Fruit fly (Drosophila melanogaster) whole organism, embryonic: ENCODE results near the gene Snr1.

ENCODE experiments used
- B-H2 ChIP-seq: fragments of 200-800 bp; sonication (Bioruptor generic); optimal IDR thresholded peaks from 2 replicates; lab custom pipeline; 2018; ENCODE audit warnings: missing biosample characterization, mild to moderate bottlenecking, missing genetic modification characterization
- CG10321 ChIP-seq: fragments of 200-800 bp; sonication (Bioruptor generic); IDR thresholded peaks from 2 replicates; pipeline ENCODE4 v1.3.6; 2022; ENCODE audit warnings: missing biosample characterization, missing genetic modification characterization
- CG1233 ChIP-seq: fragments of 200-800 bp; sonication (Bioruptor generic); optimal IDR thresholded peaks from 4 replicates; lab custom pipeline; 2018; ENCODE audit warnings: missing biosample characterization, mild to moderate bottlenecking, missing genetic modification characterization
- CG12744 ChIP-seq: fragments of 200-800 bp; sonication (Bioruptor generic); optimal IDR thresholded peaks from 2 replicates; lab custom pipeline; 2016; ENCODE audit warnings: missing biosample characterization, missing genetic modification characterization
- CG13123 ChIP-seq: fragments of 200-800 bp; sonication (Bioruptor generic); optimal IDR thresholded peaks from 2 replicates; lab custom pipeline; 2016; ENCODE audit warnings: missing biosample characterization, missing genetic modification characterization
- CG13296 ChIP-seq: fragments of 200-800 bp; sonication (Bioruptor generic); optimal IDR thresholded peaks from 3 replicates; lab custom pipeline; 2018; ENCODE audit warnings: missing biosample characterization, mild to moderate bottlenecking, missing genetic modification characterization
- CG14710 ChIP-seq: fragments of 200-800 bp; sonication (Bioruptor generic); optimal IDR thresholded peaks from 3 replicates; lab custom pipeline; 2019; ENCODE audit warnings: missing biosample characterization, mild to moderate bottlenecking, missing genetic modification characterization, moderate library complexity
- CG14965 ChIP-seq: fragments of 200-800 bp; sonication (Bioruptor generic); optimal IDR thresholded peaks from 2 replicates; lab custom pipeline; 2016; ENCODE audit warnings: missing biosample characterization, missing genetic modification characterization, borderline replicate concordance
- CG1529 ChIP-seq: fragments of 200-800 bp; sonication (Bioruptor generic); optimal IDR thresholded peaks from 3 replicates; lab custom pipeline; 2018; ENCODE audit warnings: missing biosample characterization, missing genetic modification characterization
- CG1603 ChIP-seq: fragments of 200-800 bp; sonication (Bioruptor generic); optimal IDR thresholded peaks from 2 replicates; lab custom pipeline; 2019; ENCODE audit warnings: missing biosample characterization, mild to moderate bottlenecking, missing genetic modification characterization, moderate library complexity
- CG17802 ChIP-seq: fragments of 200-800 bp; sonication (Bioruptor generic); optimal IDR thresholded peaks from 2 replicates; lab custom pipeline; 2018; ENCODE audit warnings: missing biosample characterization, mild to moderate bottlenecking, missing genetic modification characterization, moderate library complexity
- CG1792 ChIP-seq: fragments of 200-800 bp; sonication (Bioruptor generic); optimal IDR thresholded peaks from 2 replicates; lab custom pipeline; 2016; ENCODE audit warnings: missing biosample characterization, missing genetic modification characterization
- CG1832 ChIP-seq: fragments of 200-800 bp; sonication (Bioruptor generic); optimal IDR thresholded peaks from 2 replicates; lab custom pipeline; 2017; ENCODE audit warnings: missing biosample characterization, mild to moderate bottlenecking, missing genetic modification characterization, inconsistent platforms
- CG2116 ChIP-seq: fragments of 200-800 bp; sonication (Bioruptor generic); optimal IDR thresholded peaks from 3 replicates; lab custom pipeline; 2018; ENCODE audit warnings: missing biosample characterization, mild to moderate bottlenecking, missing genetic modification characterization
- CG2129 ChIP-seq: fragments of 200-800 bp; sonication (Bioruptor generic); IDR thresholded peaks from 2 replicates; pipeline ENCODE4 v1.3.6; 2022; ENCODE audit warnings: missing biosample characterization, missing genetic modification characterization; ENCODE audit not compliant: partially characterized antibody
- CG31388 ChIP-seq: fragments of 200-800 bp; sonication (Bioruptor generic); optimal IDR thresholded peaks from 2 replicates; lab custom pipeline; 2016; ENCODE audit warnings: missing biosample characterization, missing genetic modification characterization
- CG3995 ChIP-seq: fragments of 200-800 bp; sonication (Bioruptor generic); optimal IDR thresholded peaks from 3 replicates; lab custom pipeline; 2016; ENCODE audit warnings: missing biosample characterization, missing genetic modification characterization
- CG4404 ChIP-seq: fragments of 200-800 bp; sonication (Bioruptor generic); IDR thresholded peaks from 2 replicates; pipeline ENCODE4 v1.3.6; 2022; ENCODE audit warnings: missing biosample characterization, missing genetic modification characterization
- CG4617 ChIP-seq: fragments of 200-800 bp; sonication (Bioruptor generic); optimal IDR thresholded peaks from 3 replicates; lab custom pipeline; 2016; ENCODE audit warnings: missing biosample characterization, missing genetic modification characterization, borderline replicate concordance
- CG5953 ChIP-seq: fragments of 200-800 bp; sonication (Bioruptor generic); IDR thresholded peaks from 2 replicates; pipeline ENCODE4 v1.3.6; 2022; ENCODE audit warnings: missing biosample characterization, missing genetic modification characterization
- CG6689 ChIP-seq: fragments of 200-800 bp; sonication (Bioruptor generic); IDR thresholded peaks from 2 replicates; pipeline ENCODE4 v1.3.6; 2022; ENCODE audit warnings: missing biosample characterization, missing genetic modification characterization
- CG7745 ChIP-seq: fragments of 200-800 bp; sonication (Bioruptor generic); optimal IDR thresholded peaks from 2 replicates; lab custom pipeline; 2018; ENCODE audit warnings: missing biosample characterization, mild to moderate bottlenecking, missing genetic modification characterization, moderate library complexity
- CG8089 ChIP-seq: fragments of 200-800 bp; sonication (Bioruptor generic); optimal IDR thresholded peaks from 3 replicates; lab custom pipeline; 2016; ENCODE audit warnings: missing biosample characterization, missing genetic modification characterization
- CG8388 ChIP-seq: fragments of 200-800 bp; sonication (Bioruptor generic); optimal IDR thresholded peaks from 2 replicates; lab custom pipeline; 2019; ENCODE audit warnings: missing biosample characterization, mild to moderate bottlenecking, missing genetic modification characterization, moderate library complexity
- Dbx ChIP-seq: fragments of 200-800 bp; sonication (Bioruptor generic); IDR thresholded peaks from 3 replicates; pipeline ENCODE4 v1.3.6; 2022; ENCODE audit warnings: missing biosample characterization, missing genetic modification characterization
- Dref ChIP-seq: fragments of 200-800 bp; sonication (Bioruptor generic); IDR thresholded peaks from 2 replicates; pipeline ENCODE4 v1.3.6; 2022; ENCODE audit warnings: missing biosample characterization, missing genetic modification characterization
- Elba2 ChIP-seq: fragments of 200-800 bp; sonication (Bioruptor generic); optimal IDR thresholded peaks from 3 replicates; lab custom pipeline; 2016; ENCODE audit warnings: missing biosample characterization, missing genetic modification characterization
- Hand ChIP-seq: fragments of 200-800 bp; sonication (Bioruptor generic); optimal IDR thresholded peaks from 2 replicates; lab custom pipeline; 2017; ENCODE audit warnings: mild to moderate bottlenecking, missing biosample characterization, missing genetic modification reagents, missing genetic modification characterization
- Hr51 ChIP-seq, 2 experiments: fragments of 200-800 bp; sonication (Bioruptor generic); optimal IDR thresholded peaks; 2 replicates in 1 of 2; 3 replicates in 1 of 2; lab custom pipeline; 2016 to 2018; ENCODE audit warnings: missing biosample characterization in 2 of 2, missing genetic modification characterization in 2 of 2, mild to moderate bottlenecking in 1 of 2, moderate library complexity in 1 of 2
- MBD-R2 ChIP-seq: fragments of 200-800 bp; sonication (Bioruptor generic); IDR thresholded peaks from 2 replicates; pipeline ENCODE4 v1.3.6; 2022; ENCODE audit warnings: missing biosample characterization, missing genetic modification characterization
- Med ChIP-seq: fragments of 200-800 bp; sonication (Bioruptor generic); peaks from one replicate; lab custom pipeline; 2016; ENCODE audit warnings: missing biosample characterization, missing genetic modification characterization, mild to moderate bottlenecking, inconsistent platforms, moderate library complexity
- Oli ChIP-seq: fragments of 200-800 bp; sonication (Bioruptor generic); optimal IDR thresholded peaks from 2 replicates; lab custom pipeline; 2018; ENCODE audit warnings: missing biosample characterization, mild to moderate bottlenecking, missing genetic modification characterization, moderate library complexity
- Usf ChIP-seq: fragments of 200-800 bp; sonication (Bioruptor generic); optimal IDR thresholded peaks from 2 replicates; lab custom pipeline; 2017; ENCODE audit warnings: missing genotype, missing biosample characterization, missing genetic modification characterization
- Xrp1 ChIP-seq: fragments of 200-800 bp; sonication (Bioruptor generic); IDR thresholded peaks from 2 replicates; pipeline ENCODE4 v1.3.6; 2022; ENCODE audit warnings: missing biosample characterization, missing genetic modification characterization
- cato ChIP-seq: fragments of 200-800 bp; sonication (Bioruptor generic); optimal IDR thresholded peaks from 2 replicates; lab custom pipeline; 2016; ENCODE audit warnings: missing biosample characterization, missing genetic modification characterization, borderline replicate concordance
- crc ChIP-seq: fragments of 200-800 bp; sonication (Bioruptor generic); optimal IDR thresholded peaks from 2 replicates; lab custom pipeline; 2016; ENCODE audit warnings: missing biosample characterization, missing genetic modification characterization
- eve ChIP-seq, 2 experiments: fragments of >200 bp; optimal IDR thresholded peaks; 2 replicates each; lab custom pipeline; 2017; ENCODE audit warnings: missing biosample characterization in 2 of 2, missing genetic modification characterization in 2 of 2
- exex ChIP-seq: fragments of 200-800 bp; sonication (Bioruptor generic); optimal IDR thresholded peaks from 4 replicates; lab custom pipeline; 2018; ENCODE audit warnings: missing biosample characterization, mild to moderate bottlenecking, missing genetic modification characterization, moderate library complexity
- gcm2 ChIP-seq: fragments of 200-800 bp; sonication (Bioruptor generic); optimal IDR thresholded peaks from 2 replicates; lab custom pipeline; 2016; ENCODE audit warnings: missing biosample characterization, missing genetic modification characterization
- grau ChIP-seq: fragments of 200-800 bp; optimal IDR thresholded peaks from 3 replicates; lab custom pipeline; 2019; ENCODE audit warnings: missing biosample characterization, mild to moderate bottlenecking, missing genetic modification characterization, moderate library complexity
- h ChIP-seq: fragments of >200 bp; optimal IDR thresholded peaks from 2 replicates; lab custom pipeline; 2017
- jumu ChIP-seq: fragments of 200-800 bp; sonication (Bioruptor generic); optimal IDR thresholded peaks from 3 replicates; lab custom pipeline; 2016; ENCODE audit warnings: missing biosample characterization, missing genetic modification characterization
- klu ChIP-seq: fragments of 200-800 bp; sonication (Bioruptor generic); IDR thresholded peaks from 2 replicates; pipeline ENCODE4 v1.3.6; 2022; ENCODE audit warnings: missing biosample characterization, missing genetic modification characterization
- lmd ChIP-seq: fragments of 200-800 bp; sonication (Bioruptor generic); IDR thresholded peaks from 2 replicates; pipeline ENCODE4 v1.3.6; 2022; ENCODE audit warnings: missing biosample characterization, missing genetic modification characterization
- pb ChIP-seq: fragments of 200-800 bp; sonication (Bioruptor generic); optimal IDR thresholded peaks from 3 replicates; lab custom pipeline; 2016; ENCODE audit warnings: missing biosample characterization, missing genetic modification characterization
- pum ChIP-seq: fragments of 200-800 bp; sonication (Bioruptor generic); optimal IDR thresholded peaks from 2 replicates; lab custom pipeline; 2016; ENCODE audit warnings: missing biosample characterization, missing genetic modification characterization
- pzg ChIP-seq: fragments of 200-800 bp; sonication (Bioruptor generic); optimal IDR thresholded peaks from 3 replicates; lab custom pipeline; 2018; ENCODE audit warnings: missing biosample characterization, mild to moderate bottlenecking, missing genetic modification characterization, moderate library complexity
- ro ChIP-seq: fragments of 200-800 bp; sonication (Bioruptor generic); IDR thresholded peaks from 2 replicates; pipeline ENCODE4 v1.3.6; 2022; ENCODE audit warnings: missing biosample characterization, missing genetic modification characterization
- sima ChIP-seq: fragments of 200-800 bp; sonication (Bioruptor generic); optimal IDR thresholded peaks from 2 replicates; lab custom pipeline; 2016; ENCODE audit warnings: missing biosample characterization, missing genetic modification characterization
- stc ChIP-seq: fragments of 200-800 bp; sonication (Bioruptor generic); IDR thresholded peaks from 2 replicates; pipeline ENCODE4 v1.3.6; 2022; ENCODE audit warnings: missing biosample characterization, missing genetic modification characterization
- tio ChIP-seq: fragments of 200-800 bp; sonication (Bioruptor generic); optimal IDR thresholded peaks from 2 replicates; lab custom pipeline; 2017; ENCODE audit warnings: missing biosample characterization, missing genetic modification characterization, inconsistent platforms
- wor ChIP-seq: fragments of 200-800 bp; sonication (Bioruptor generic); IDR thresholded peaks from 2 replicates; pipeline ENCODE4 v1.3.6; 2022; ENCODE audit warnings: missing biosample characterization, missing genetic modification characterization

The Snr1 gene

dm6 chr3R:5518627-5519026, 47.9 kb downstream of the Snr1 start (continued):
- no peak for TF ChIP-seq CG13296 (GFP tag; lab: Kevin White, UChicago)
- TF ChIP-seq CG8388 (GFP tag; lab: Kevin White, UChicago): peak; percentile 59
- 0 out of 2 replicates have a peak, but pooled peaks have one; percentile 22 for TF ChIP-seq wor (GFP tag; lab: Robert Waterston, UW)
- TF ChIP-seq CG4404 (GFP tag; lab: Robert Waterston, UW): no peak
- no peak for TF ChIP-seq CG4617 (GFP tag; lab: Kevin White, UChicago)
- TF ChIP-seq stc (GFP tag; lab: Robert Waterston, UW): peak; percentile 43; the same call in 1 of the 2 replicates
- TF ChIP-seq pzg (GFP tag; lab: Kevin White, UChicago): no peak
- no peak for TF ChIP-seq CG2129 (GFP tag; lab: Robert Waterston, UW)
- TF ChIP-seq CG13123: no peak
- TF ChIP-seq Dref: no peak
- TF ChIP-seq Hand (GFP tag; lab: Kevin White, UChicago): no peak
- peak; percentile 62 for TF ChIP-seq CG1832 (GFP tag; lab: Kevin White, UChicago)
- peak in 1 of 2 experiments; percentile 70 for TF ChIP-seq Hr51 (GFP tag; optimal IDR thresholded peaks at IDR 0.05; lab: Kevin White, UChicago)
- no peak for TF ChIP-seq Dbx (GFP tag; lab: Robert Waterston, UW)
- peak; percentile 43 for TF ChIP-seq grau (tag; lab: Kevin White, UChicago)
- TF ChIP-seq klu (GFP tag; lab: Robert Waterston, UW): no peak
- TF ChIP-seq CG1603 (tag; lab: Kevin White, UChicago): peak; percentile 68
- peak; percentile 9 for TF ChIP-seq CG1792
- no peak for TF ChIP-seq CG10321 (GFP tag; lab: Robert Waterston, UW)
- TF ChIP-seq CG17802: peak; percentile 48
- TF ChIP-seq CG2116 (GFP tag; lab: Kevin White, UChicago): no peak
- no peak for TF ChIP-seq ro (GFP tag; lab: Robert Waterston, UW)
- TF ChIP-seq lmd (GFP tag; lab: Robert Waterston, UW): peak; percentile 52
- TF ChIP-seq CG6689 (GFP tag; lab: Robert Waterston, UW): peak; percentile 23; the same call in 1 of the 2 replicates
- TF ChIP-seq CG31388: no peak
- peak; percentile 57 for TF ChIP-seq Xrp1
- peak; percentile 36 for TF ChIP-seq pb (GFP tag; lab: Kevin White, UChicago)
- peak; percentile 41 for TF ChIP-seq tio (GFP tag; lab: Kevin White, UChicago)
- TF ChIP-seq Oli (tag; lab: Kevin White, UChicago): peak; percentile 67
- no peak for TF ChIP-seq CG3995 (GFP tag; lab: Kevin White, UChicago)
- peak; percentile 53 for TF ChIP-seq CG8089 (GFP tag; lab: Kevin White, UChicago)
- TF ChIP-seq gcm2 (GFP tag; lab: Kevin White, UChicago): no peak
- TF ChIP-seq CG1233 (GFP tag; lab: Kevin White, UChicago): peak; percentile 23
- TF ChIP-seq h (lab: Kevin White, UChicago): no peak
- no peak for TF ChIP-seq eve (GFP tag; optimal IDR thresholded peaks at IDR 0.05; lab: Kevin White, UChicago)
- TF ChIP-seq exex (tag; lab: Kevin White, UChicago): no peak
- no peak for TF ChIP-seq CG14965 (GFP tag; lab: Kevin White, UChicago)
- peak; percentile 45 for TF ChIP-seq CG14710
- no peak for TF ChIP-seq MBD-R2 (GFP tag; lab: Robert Waterston, UW)
- peak; percentile 85 for TF ChIP-seq CG7745 (tag; lab: Kevin White, UChicago)
- no peak for TF ChIP-seq Elba2 (GFP tag; lab: Kevin White, UChicago)
- no peak for TF ChIP-seq Usf (GFP tag; lab: Kevin White, UChicago)
- no peak for TF ChIP-seq B-H2
- TF ChIP-seq pum (GFP tag; lab: Kevin White, UChicago): peak; percentile 54
- TF ChIP-seq CG12744 (GFP tag; lab: Kevin White, UChicago): peak; percentile 5
- peak; percentile 93 for TF ChIP-seq Med (GFP tag; lab: Kevin White, UChicago)
- no peak for TF ChIP-seq sima (GFP tag; lab: Kevin White, UChicago)
- no peak for TF ChIP-seq cato (GFP tag; lab: Kevin White, UChicago)
- peak; percentile 19 for TF ChIP-seq crc (GFP tag; lab: Kevin White, UChicago)
- TF ChIP-seq CG5953 (GFP tag; lab: Robert Waterston, UW): 0 out of 2 replicates have a peak, but pooled peaks have one; percentile 18
- peak; percentile 27 for TF ChIP-seq CG1529
- peak; percentile 40 for TF ChIP-seq jumu (GFP tag; lab: Kevin White, UChicago)
